Worm (Caenorhabditis elegans): Measurements from ENCODE around the gene srw-60.

srw-60 gene

DNA sequence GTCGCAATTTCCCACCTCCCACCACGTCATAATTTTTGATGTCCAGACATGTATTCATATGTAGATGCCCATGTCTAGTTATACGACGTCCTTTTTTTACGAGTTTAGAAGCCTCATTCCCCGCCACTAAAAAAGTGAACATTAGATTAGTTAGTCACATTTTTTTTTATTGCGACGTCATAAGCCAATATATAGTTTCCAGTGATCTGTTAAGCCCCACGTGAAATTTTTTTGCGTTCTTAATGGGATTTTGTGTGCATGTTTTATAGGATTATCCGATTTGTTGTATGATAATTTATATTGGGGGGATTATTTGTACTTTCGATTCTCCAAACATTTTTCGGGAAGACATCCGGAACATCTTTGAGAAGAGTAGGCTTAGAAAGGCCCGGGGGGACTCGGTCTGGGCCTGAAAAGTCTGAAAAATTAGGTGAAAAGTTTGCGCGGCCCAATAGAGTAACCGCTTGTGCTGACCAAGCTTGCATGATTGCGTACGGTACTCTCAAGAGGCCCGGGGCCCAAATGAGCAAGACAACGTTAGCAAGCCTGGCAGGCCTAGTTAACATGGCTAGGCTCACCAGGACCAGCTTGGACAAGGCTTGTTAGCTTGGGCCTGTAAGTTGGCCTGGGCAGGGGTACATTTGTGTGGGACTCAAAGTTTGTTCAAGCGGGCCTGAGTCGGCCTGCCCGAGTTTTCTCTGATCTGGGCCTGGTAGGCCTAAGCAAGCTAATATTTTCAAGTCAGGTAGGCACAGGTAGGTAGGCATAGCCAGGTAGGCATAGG, 7.0 kb downstream of the srw-60 start:
- no peak for TF ChIP-seq ceh-8 (GFP tag; optimal IDR thresholded peaks at IDR 0.05)
- TF ChIP-seq rnt-1 (tag; optimal IDR thresholded peaks at IDR 0.05): no peak
- peak; percentile 95 for TF ChIP-seq dsc-1 (tag; optimal IDR thresholded peaks at IDR 0.05)
- peak; percentile 23 for TF ChIP-seq nhr-47 (tag; optimal IDR thresholded peaks at IDR 0.05)
- peak; percentile 22 for TF ChIP-seq fkh-8 (tag; optimal IDR thresholded peaks at IDR 0.05)

DNA sequence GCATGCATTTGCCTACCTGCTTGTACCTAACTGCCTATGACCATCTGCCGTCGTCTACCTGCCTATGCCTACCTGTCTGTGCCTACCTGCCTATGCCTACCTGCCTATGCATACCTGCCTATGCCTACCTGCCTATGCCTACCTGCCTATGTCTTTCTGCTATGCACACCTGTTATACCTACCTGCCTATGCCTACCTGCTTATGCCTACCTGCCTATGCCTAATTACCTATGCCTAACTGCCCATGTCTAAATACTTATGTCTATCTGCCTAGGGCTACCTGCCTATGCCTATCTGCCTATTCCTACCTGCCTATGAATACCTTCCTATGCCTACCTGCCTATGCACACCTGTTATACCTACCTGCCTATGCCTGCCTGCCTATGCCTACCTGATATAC, 7.9 kb downstream of the srw-60 start:
- TF ChIP-seq unc-86 (tag; optimal IDR thresholded peaks at IDR 0.05): no peak
- no peak for TF ChIP-seq lin-39 (tag; optimal IDR thresholded peaks at IDR 0.05)
- TF ChIP-seq nhr-237 (tag; optimal IDR thresholded peaks at IDR 0.05): no peak
- no peak for TF ChIP-seq pax-3 (tag; optimal IDR thresholded peaks at IDR 0.05)
- TF ChIP-seq hpl-2 (GFP tag; optimal IDR thresholded peaks at IDR 0.05): no peak
- no peak for TF ChIP-seq nhr-12 (tag; optimal IDR thresholded peaks at IDR 0.05)
- TF ChIP-seq lin-15B (tag; optimal IDR thresholded peaks at IDR 0.05): no peak

DNA sequence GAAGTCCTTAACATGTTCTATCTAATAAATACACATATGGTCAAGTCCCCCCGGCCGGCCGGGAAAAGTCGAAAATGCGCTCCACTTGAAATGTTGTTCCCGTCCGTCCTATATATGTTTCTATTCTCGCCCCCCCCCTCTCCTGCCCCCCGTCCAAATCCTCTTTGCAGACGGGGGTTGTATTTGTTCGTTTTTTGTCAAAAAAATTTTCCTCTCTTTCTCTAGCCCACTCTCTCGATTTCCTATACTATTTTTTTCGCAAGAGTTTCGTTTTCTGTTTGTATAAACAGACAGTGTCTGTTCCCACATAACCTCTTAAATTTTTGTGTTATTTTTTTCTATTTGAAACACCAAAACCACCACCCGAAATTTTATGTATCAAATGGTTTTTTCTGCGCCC, 8.7 kb downstream of the srw-60 start:
- TF ChIP-seq lin-14 (GFP tag; optimal IDR thresholded peaks at IDR 0.05): peak; percentile 67
- TF ChIP-seq swsn-7 (tag; optimal IDR thresholded peaks at IDR 0.05): peak; percentile 25
- no peak for TF ChIP-seq nhr-84 (tag; optimal IDR thresholded peaks at IDR 0.05)
- no peak for TF ChIP-seq lin-39 (tag; optimal IDR thresholded peaks at IDR 0.05)
- TF ChIP-seq ceh-82 (tag; optimal IDR thresholded peaks at IDR 0.05): no peak
- peak; percentile 7 for TF ChIP-seq snu-23 (GFP tag; optimal IDR thresholded peaks at IDR 0.05)
- peak; percentile 31 for TF ChIP-seq nhr-77 (tag; optimal IDR thresholded peaks at IDR 0.05)
- peak; percentile 8 to 20 for TF ChIP-seq lsy-2 (tag; optimal IDR thresholded peaks at IDR 0.05)
- no peak for TF ChIP-seq fkh-4 (tag; optimal IDR thresholded peaks at IDR 0.05; ENCODE audit: borderline replicate concordance)
- no peak for TF ChIP-seq nhr-90 (tag; optimal IDR thresholded peaks at IDR 0.05; ENCODE audit: poor library complexity)
- no peak for TF ChIP-seq mep-1 (tag; optimal IDR thresholded peaks at IDR 0.05)
- TF ChIP-seq lin-13 (GFP tag; optimal IDR thresholded peaks at IDR 0.05): no peak
- no peak for TF ChIP-seq sup-37 (GFP tag; optimal IDR thresholded peaks at IDR 0.05)
- no peak for TF ChIP-seq nhr-237 (tag; optimal IDR thresholded peaks at IDR 0.05)
- no peak for TF ChIP-seq elt-2 (tag; optimal IDR thresholded peaks at IDR 0.05)
- no peak for TF ChIP-seq nhr-76 (tag; optimal IDR thresholded peaks at IDR 0.05)
- TF ChIP-seq elt-3 (tag; optimal IDR thresholded peaks at IDR 0.05): no peak
- TF ChIP-seq rnt-1 (tag; optimal IDR thresholded peaks at IDR 0.05): no peak
- no peak for TF ChIP-seq F16B12.6 (tag; optimal IDR thresholded peaks at IDR 0.05)
- no peak for TF ChIP-seq ztf-11 (tag; optimal IDR thresholded peaks at IDR 0.05)
- TF ChIP-seq nhr-28 (tag; optimal IDR thresholded peaks at IDR 0.05): no peak
- no peak for TF ChIP-seq sox-4 (tag; optimal IDR thresholded peaks at IDR 0.05)
- TF ChIP-seq C16A3.4 (tag; optimal IDR thresholded peaks at IDR 0.05): no peak
- no peak for TF ChIP-seq sptf-1 (tag; optimal IDR thresholded peaks at IDR 0.05)
- TF ChIP-seq grh-1 (GFP tag; IDR thresholded peaks at IDR 0.05): 0 out of 2 replicates have a peak, but pooled peaks have one; percentile 24
- no peak for TF ChIP-seq skn-1 (tag; optimal IDR thresholded peaks at IDR 0.05)
- TF ChIP-seq nhr-12 (tag; optimal IDR thresholded peaks at IDR 0.05): no peak
- TF ChIP-seq pqm-1 (tag; optimal IDR thresholded peaks at IDR 0.05): no peak
- no peak for TF ChIP-seq ztf-4 (tag; optimal IDR thresholded peaks at IDR 0.05)
- TF ChIP-seq ceh-8 (GFP tag; optimal IDR thresholded peaks at IDR 0.05): no peak
- no peak for TF ChIP-seq lir-3 (tag; optimal IDR thresholded peaks at IDR 0.05; ENCODE audit: poor library complexity)
- peak; percentile 8 for TF ChIP-seq blmp-1 (tag; optimal IDR thresholded peaks at IDR 0.05)
- no peak for TF ChIP-seq unc-130 (tag; optimal IDR thresholded peaks at IDR 0.05)
- peak; percentile 37 for TF ChIP-seq nhr-20 (tag; optimal IDR thresholded peaks at IDR 0.05)
- no peak for TF ChIP-seq lin-15B (tag; optimal IDR thresholded peaks at IDR 0.05)
- TF ChIP-seq dsc-1 (tag; optimal IDR thresholded peaks at IDR 0.05): no peak
- no peak for TF ChIP-seq fkh-8 (tag; optimal IDR thresholded peaks at IDR 0.05)
- TF ChIP-seq ceh-88 (GFP tag; IDR thresholded peaks at IDR 0.05): no peak
- no peak for TF ChIP-seq nhr-11 (tag; optimal IDR thresholded peaks at IDR 0.05)
- TF ChIP-seq mef-2 (tag; optimal IDR thresholded peaks at IDR 0.05): no peak
- peak; percentile 37 for TF ChIP-seq tbx-2 (tag; optimal IDR thresholded peaks at IDR 0.05)
- no peak for TF ChIP-seq fos-1 (tag; optimal IDR thresholded peaks at IDR 0.05)
- no peak for TF ChIP-seq unc-62 (GFP tag; optimal IDR thresholded peaks at IDR 0.05)
- TF ChIP-seq ces-1 (GFP tag; optimal IDR thresholded peaks at IDR 0.05): no peak
